Fruit fly (Drosophila melanogaster) whole organism, prepupa: ENCODE measurements around the gene Rlip.

ENCODE experiments used
- CG11762 ChIP-seq: fragments of 200-800 bp; sonication (Bioruptor generic); optimal IDR thresholded peaks from 3 replicates; lab custom pipeline; 2016; ENCODE audit warnings: missing biosample characterization, missing genetic modification characterization; ENCODE audit not compliant: insufficient read depth
- CG34406 ChIP-seq: fragments of 200-800 bp; sonication (Bioruptor generic); optimal IDR thresholded peaks from 3 replicates; lab custom pipeline; 2016; ENCODE audit warnings: missing biosample characterization, missing genetic modification characterization
- CG4318 ChIP-seq: fragments of 200-800 bp; sonication (Bioruptor generic); optimal IDR thresholded peaks from 3 replicates; lab custom pipeline; 2017; ENCODE audit warnings: missing biosample characterization, mild to moderate bottlenecking, missing genetic modification characterization
- CG6792 ChIP-seq: fragments of 200-800 bp; sonication (Bioruptor generic); optimal IDR thresholded peaks from 3 replicates; lab custom pipeline; 2016; ENCODE audit warnings: missing biosample characterization, missing genetic modification characterization
- CG6808 ChIP-seq: fragments of 200-800 bp; sonication (Bioruptor generic); optimal IDR thresholded peaks from 3 replicates; lab custom pipeline; 2017; ENCODE audit warnings: missing biosample characterization, missing genetic modification characterization, mild to moderate bottlenecking, moderate library complexity, missing genetic modification reagents
- Gug ChIP-seq: fragments of 200-800 bp; sonication (Bioruptor generic); IDR thresholded peaks from 2 replicates; pipeline ENCODE4 v1.3.6; 2022; ENCODE audit warnings: missing biosample characterization, missing genetic modification characterization
- Hr38 ChIP-seq: sonication (Bioruptor generic); optimal IDR thresholded peaks from 2 replicates; lab custom pipeline; 2016; ENCODE audit warnings: missing biosample characterization, missing genetic modification characterization
- OdsH ChIP-seq: fragments of 200-800 bp; sonication (Bioruptor generic); optimal IDR thresholded peaks from 3 replicates; lab custom pipeline; 2016; ENCODE audit warnings: missing biosample characterization, missing genetic modification characterization
- Sox102F ChIP-seq: fragments of 200-800 bp; sonication (Bioruptor generic); optimal IDR thresholded peaks from 2 replicates; lab custom pipeline; 2016; ENCODE audit warnings: missing biosample characterization, mild to moderate bottlenecking, missing genetic modification characterization
- acj6 ChIP-seq: fragments of 200-800 bp; sonication (Bioruptor generic); optimal IDR thresholded peaks from 3 replicates; lab custom pipeline; 2016; ENCODE audit warnings: missing biosample characterization, missing genetic modification characterization
- fd59A ChIP-seq: fragments of 200-800 bp; sonication (Bioruptor generic); optimal IDR thresholded peaks from 2 replicates; lab custom pipeline; 2017; ENCODE audit warnings: missing biosample characterization, mild to moderate bottlenecking, missing genetic modification characterization, missing genetic modification reagents
- net ChIP-seq: fragments of 200-800 bp; sonication (Bioruptor generic); optimal IDR thresholded peaks from 3 replicates; lab custom pipeline; 2016; ENCODE audit warnings: missing biosample characterization, missing genetic modification characterization
- svp ChIP-seq: fragments of 200-800 bp; sonication (Bioruptor generic); peaks from one replicate; lab custom pipeline; 2016; ENCODE audit warnings: missing biosample characterization, missing genetic modification characterization
- topi ChIP-seq: fragments of 200-800 bp; sonication (Bioruptor generic); optimal IDR thresholded peaks from 3 replicates; lab custom pipeline; 2016; ENCODE audit warnings: missing biosample characterization, missing genetic modification characterization

DNA sequence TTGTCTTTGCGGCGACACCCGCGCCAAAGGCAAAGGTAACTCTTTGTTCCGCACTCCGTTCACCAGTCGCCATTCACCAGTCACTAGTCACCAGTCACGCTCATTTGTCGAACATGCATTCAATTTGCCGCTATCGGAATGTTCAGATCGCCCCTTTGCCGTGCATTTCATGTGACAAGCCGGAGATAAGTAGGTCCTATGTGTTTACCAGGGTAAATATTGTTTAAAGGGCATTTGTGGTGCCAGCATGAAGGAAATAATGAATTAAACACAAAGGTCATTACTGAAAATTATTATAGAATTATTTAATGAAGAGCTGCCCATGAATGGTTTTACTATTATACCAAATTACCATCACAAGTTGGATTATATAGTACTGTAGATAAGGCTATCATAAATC is 16.4 kb upstream of the Rlip start:
- TF ChIP-seq CG6808 (GFP tag; lab: Kevin White, UChicago) (no peak), Hr38 (GFP tag; lab: Kevin White, UChicago) (no peak), acj6 (GFP tag; lab: Kevin White, UChicago) (no peak), CG6792 (GFP tag; lab: Kevin White, UChicago) (no peak), CG4318 (GFP tag; lab: Kevin White, UChicago) (no peak), topi (GFP tag; lab: Kevin White, UChicago) (no peak), Gug (no peak), net (GFP tag; lab: Kevin White, UChicago) (no peak), CG34406 (GFP tag; lab: Kevin White, UChicago) (no peak), OdsH (GFP tag; lab: Kevin White, UChicago) (no peak), fd59A (GFP tag; lab: Kevin White, UChicago) (no peak), Sox102F (GFP tag; lab: Kevin White, UChicago) (no peak), CG11762 (no peak), svp (GFP tag; lab: Kevin White, UChicago) (no peak)
